Fruit fly (Drosophila melanogaster) whole organism, embryonic: Measurements from ENCODE around the gene CG10182.

Source experiments
- Atf6 ChIP-seq: fragments of 200-800 bp; sonication (Bioruptor generic); IDR thresholded peaks from 2 replicates; pipeline ENCODE4 v1.3.6; 2022; ENCODE audit warnings: missing biosample characterization, missing genetic modification characterization
- CG11085 ChIP-seq: fragments of 200-800 bp; sonication (Bioruptor generic); IDR thresholded peaks from 2 replicates; pipeline ENCODE4 v1.3.6; 2022; ENCODE audit warnings: missing biosample characterization, missing genetic modification characterization
- CG11398 ChIP-seq: fragments of 200-800 bp; sonication (Bioruptor generic); optimal IDR thresholded peaks from 2 replicates; lab custom pipeline; 2016; ENCODE audit warnings: missing biosample characterization, missing genetic modification characterization
- CG12744 ChIP-seq: fragments of 200-800 bp; sonication (Bioruptor generic); optimal IDR thresholded peaks from 2 replicates; lab custom pipeline; 2016; ENCODE audit warnings: missing biosample characterization, missing genetic modification characterization
- CG14710 ChIP-seq: fragments of 200-800 bp; sonication (Bioruptor generic); optimal IDR thresholded peaks from 3 replicates; lab custom pipeline; 2019; ENCODE audit warnings: missing biosample characterization, mild to moderate bottlenecking, missing genetic modification characterization, moderate library complexity
- CG17328 ChIP-seq: fragments of 200-800 bp; sonication (Bioruptor generic); IDR thresholded peaks from 2 replicates; pipeline ENCODE4 v1.3.6; 2022; ENCODE audit warnings: missing biosample characterization, missing genetic modification characterization
- CG18476 ChIP-seq: fragments of 200-800 bp; sonication (Bioruptor generic); optimal IDR thresholded peaks from 2 replicates; lab custom pipeline; 2016; ENCODE audit warnings: missing biosample characterization, mild to moderate bottlenecking, missing genetic modification characterization
- CG2889 ChIP-seq: fragments of 200-800 bp; sonication (Bioruptor generic); IDR thresholded peaks from 3 replicates; pipeline ENCODE4 v1.3.6; 2022; ENCODE audit warnings: missing biosample characterization, missing genetic modification characterization
- CG33557 ChIP-seq: fragments of 200-800 bp; sonication (Bioruptor generic); optimal IDR thresholded peaks from 2 replicates; lab custom pipeline; 2019; ENCODE audit warnings: missing biosample characterization, mild to moderate bottlenecking, missing genetic modification characterization, moderate library complexity
- CG3838 ChIP-seq: fragments of 200-800 bp; sonication (Bioruptor generic); optimal IDR thresholded peaks from 3 replicates; lab custom pipeline; 2016; ENCODE audit warnings: missing biosample characterization, missing genetic modification characterization
- CG3995 ChIP-seq: fragments of 200-800 bp; sonication (Bioruptor generic); optimal IDR thresholded peaks from 3 replicates; lab custom pipeline; 2016; ENCODE audit warnings: missing biosample characterization, missing genetic modification characterization
- CG4360 ChIP-seq: fragments of 200-800 bp; sonication (Bioruptor generic); IDR thresholded peaks from 2 replicates; pipeline ENCODE4 v1.3.6; 2022; ENCODE audit warnings: missing biosample characterization, missing genetic modification characterization
- CG43689 ChIP-seq: fragments of 200-800 bp; sonication (Bioruptor generic); IDR thresholded peaks from 2 replicates; pipeline ENCODE4 v1.3.6; 2022; ENCODE audit warnings: missing biosample characterization, missing genetic modification characterization
- CG4820 ChIP-seq: fragments of 200-800 bp; sonication (Bioruptor generic); optimal IDR thresholded peaks from 3 replicates; lab custom pipeline; 2016; ENCODE audit warnings: missing biosample characterization, missing genetic modification characterization
- CG6272 ChIP-seq: fragments of 200-800 bp; sonication (Bioruptor generic); IDR thresholded peaks from 2 replicates; pipeline ENCODE4 v1.3.6; 2022; ENCODE audit warnings: missing biosample characterization, missing genetic modification characterization
- CG6854 ChIP-seq: fragments of 200-800 bp; sonication (Bioruptor generic); optimal IDR thresholded peaks from 3 replicates; lab custom pipeline; 2017; ENCODE audit warnings: missing biosample characterization, mild to moderate bottlenecking, missing genetic modification characterization
- CG9797 ChIP-seq: fragments of 200-800 bp; sonication (Bioruptor generic); optimal IDR thresholded peaks from 3 replicates; lab custom pipeline; 2018; ENCODE audit warnings: missing biosample characterization, mild to moderate bottlenecking, missing genetic modification characterization
- Dip2 ChIP-seq: fragments of 200-800 bp; sonication (Bioruptor generic); IDR thresholded peaks from 2 replicates; pipeline ENCODE4 v1.3.6; 2022; ENCODE audit warnings: missing biosample characterization, missing genetic modification characterization
- Doc2 ChIP-seq: fragments of 200-800 bp; sonication (Bioruptor generic); IDR thresholded peaks from 2 replicates; pipeline ENCODE4 v1.3.6; 2022; ENCODE audit warnings: missing biosample characterization, missing genetic modification characterization
- Fer2 ChIP-seq: fragments of 200-800 bp; sonication (Bioruptor generic); optimal IDR thresholded peaks from 2 replicates; lab custom pipeline; 2018; ENCODE audit warnings: missing biosample characterization, mild to moderate bottlenecking, missing genetic modification characterization, moderate library complexity
- HLHmδ ChIP-seq: fragments of 200-800 bp; sonication (Bioruptor generic); optimal IDR thresholded peaks from 2 replicates; lab custom pipeline; 2018; ENCODE audit warnings: missing biosample characterization, mild to moderate bottlenecking, missing genetic modification characterization, moderate library complexity
- Hr51 ChIP-seq, 2 experiments: fragments of 200-800 bp; sonication (Bioruptor generic); optimal IDR thresholded peaks; 2 replicates in 1 of 2; 3 replicates in 1 of 2; lab custom pipeline; 2016 to 2018; ENCODE audit warnings: missing biosample characterization in 2 of 2, missing genetic modification characterization in 2 of 2, mild to moderate bottlenecking in 1 of 2, moderate library complexity in 1 of 2
- Hsf ChIP-seq: fragments of 200-800 bp; sonication (Bioruptor generic); optimal IDR thresholded peaks from 3 replicates; lab custom pipeline; 2016; ENCODE audit warnings: missing biosample characterization, missing genetic modification characterization
- Jarid2 ChIP-seq: fragments of 200-800 bp; sonication (Bioruptor generic); optimal IDR thresholded peaks from 3 replicates; lab custom pipeline; 2017; ENCODE audit warnings: mild to moderate bottlenecking, missing biosample characterization, missing genetic modification reagents, missing genetic modification characterization
- Lpt ChIP-seq: fragments of >200 bp; optimal IDR thresholded peaks from 2 replicates; lab custom pipeline; 2018; ENCODE audit warnings: missing biosample characterization, missing genetic modification characterization
- Neu2 ChIP-seq: fragments of 200-800 bp; sonication (Bioruptor generic); optimal IDR thresholded peaks from 3 replicates; lab custom pipeline; 2016; ENCODE audit warnings: missing biosample characterization, missing genetic modification characterization, borderline replicate concordance
- Opbp ChIP-seq: fragments of 200-800 bp; sonication (Bioruptor generic); IDR thresholded peaks from 3 replicates; pipeline ENCODE4 v1.3.6; 2022; ENCODE audit warnings: missing biosample characterization, missing genetic modification characterization; ENCODE audit not compliant: partially characterized antibody
- Pdp1 ChIP-seq, 2 experiments: fragments of 200-800 bp; sonication (Bioruptor generic); optimal IDR thresholded peaks; 3 replicates each; lab custom pipeline; 2016; ENCODE audit warnings: missing biosample characterization in 2 of 2, missing genetic modification characterization in 2 of 2, mild to moderate bottlenecking in 1 of 2, moderate library complexity in 1 of 2
- Ravus ChIP-seq: fragments of 200-800 bp; sonication (Bioruptor generic); IDR thresholded peaks from 2 replicates; pipeline ENCODE4 v1.3.6; 2022; ENCODE audit warnings: missing biosample characterization, missing genetic modification characterization
- TFAM ChIP-seq: fragments of 200-800 bp; sonication (Bioruptor generic); optimal IDR thresholded peaks from 2 replicates; lab custom pipeline; 2017; ENCODE audit warnings: missing biosample characterization, missing genetic modification characterization, inconsistent platforms
- Trl ChIP-seq, 3 experiments: fragments of >200 bp in 2 of 3; fragments of 200-800 bp in 1 of 3; sonication (Bioruptor generic) in 1 of 3; optimal IDR thresholded peaks; 2 replicates in 1 of 3; 3 replicates in 2 of 3; lab custom pipeline; 2016 to 2017; ENCODE audit warnings: missing biosample characterization in 1 of 3, missing genetic modification characterization in 1 of 3
- al ChIP-seq: fragments of 200-800 bp; sonication (Bioruptor generic); IDR thresholded peaks from 2 replicates; pipeline ENCODE4 v1.3.6; 2022; ENCODE audit warnings: missing biosample characterization, missing genetic modification characterization
- cato ChIP-seq: fragments of 200-800 bp; sonication (Bioruptor generic); optimal IDR thresholded peaks from 2 replicates; lab custom pipeline; 2016; ENCODE audit warnings: missing biosample characterization, missing genetic modification characterization, borderline replicate concordance
- dati ChIP-seq: fragments of 200-800 bp; sonication (Bioruptor generic); IDR thresholded peaks from 2 replicates; pipeline ENCODE4 v1.3.6; 2022; ENCODE audit warnings: missing biosample characterization, missing genetic modification characterization
- dimm ChIP-seq: fragments of 200-800 bp; sonication (Bioruptor generic); IDR thresholded peaks from 2 replicates; pipeline ENCODE4 v1.3.6; 2022; ENCODE audit warnings: missing biosample characterization, missing genetic modification characterization
- fru ChIP-seq: fragments of >200 bp; optimal IDR thresholded peaks from 2 replicates; lab custom pipeline; 2017
- ftz-f1 ChIP-seq: fragments of 200-800 bp; sonication (Bioruptor generic); optimal IDR thresholded peaks from 2 replicates; lab custom pipeline; 2016; ENCODE audit warnings: missing biosample characterization, missing genetic modification characterization
- ken ChIP-seq: fragments of 200-800 bp; sonication (Bioruptor generic); IDR thresholded peaks from 3 replicates; pipeline ENCODE4 v1.3.6; 2022; ENCODE audit warnings: missing biosample characterization, missing genetic modification characterization
- pita ChIP-seq: fragments of 200-800 bp; sonication (Bioruptor generic); optimal IDR thresholded peaks from 2 replicates; lab custom pipeline; 2017; ENCODE audit warnings: missing biosample characterization, mild to moderate bottlenecking, missing genetic modification characterization
- psq ChIP-seq: fragments of 200-800 bp; sonication (Bioruptor generic); optimal IDR thresholded peaks from 2 replicates; lab custom pipeline; 2017; ENCODE audit warnings: missing biosample characterization, missing genetic modification characterization
- pum ChIP-seq: fragments of 200-800 bp; sonication (Bioruptor generic); optimal IDR thresholded peaks from 2 replicates; lab custom pipeline; 2016; ENCODE audit warnings: missing biosample characterization, missing genetic modification characterization
- repo ChIP-seq: fragments of 200-800 bp; sonication (Bioruptor generic); optimal IDR thresholded peaks from 2 replicates; lab custom pipeline; 2016; ENCODE audit warnings: missing biosample characterization, missing genetic modification characterization
- sens ChIP-seq: fragments of 200-800 bp; sonication (Bioruptor generic); peaks from one replicate; lab custom pipeline; 2016; ENCODE audit warnings: missing biosample characterization, missing genetic modification characterization
- shn ChIP-seq: fragments of 200-800 bp; sonication (Bioruptor generic); optimal IDR thresholded peaks from 3 replicates; lab custom pipeline; 2016; ENCODE audit warnings: missing biosample characterization, missing genetic modification characterization
- sisA ChIP-seq: fragments of 200-800 bp; sonication (Bioruptor generic); IDR thresholded peaks from 2 replicates; pipeline ENCODE4 v1.3.6; 2022; ENCODE audit warnings: missing biosample characterization, missing genetic modification characterization
- slbo ChIP-seq: fragments of 200-800 bp; sonication (Bioruptor generic); IDR thresholded peaks from 2 replicates; pipeline ENCODE4 v1.3.6; 2022; ENCODE audit warnings: missing biosample characterization, missing genetic modification characterization
- ssp ChIP-seq: fragments of 200-800 bp; sonication (Bioruptor generic); IDR thresholded peaks from 2 replicates; pipeline ENCODE4 v1.3.6; 2022; ENCODE audit warnings: missing biosample characterization, missing genetic modification characterization
- tgo ChIP-seq: fragments of 200-800 bp; sonication (Bioruptor generic); IDR thresholded peaks from 3 replicates; pipeline ENCODE4 v1.3.6; 2022; ENCODE audit warnings: missing biosample characterization, missing genetic modification characterization
- unc-4 ChIP-seq: fragments of 200-800 bp; sonication (Bioruptor generic); IDR thresholded peaks from 2 replicates; pipeline ENCODE4 v1.3.6; 2022; ENCODE audit warnings: missing biosample characterization, missing genetic modification characterization; ENCODE audit not compliant: partially characterized antibody
- wdn ChIP-seq: fragments of 200-800 bp; sonication (Bioruptor generic); IDR thresholded peaks from 2 replicates; pipeline ENCODE4 v1.3.6; 2022; ENCODE audit warnings: missing biosample characterization, missing genetic modification characterization
- zfh1 ChIP-seq: fragments of 200-800 bp; sonication (Bioruptor generic); IDR thresholded peaks from 3 replicates; pipeline ENCODE4 v1.3.6; 2022; ENCODE audit warnings: missing biosample characterization, missing genetic modification characterization
- zfh2 ChIP-seq: fragments of 200-800 bp; sonication (Bioruptor generic); optimal IDR thresholded peaks from 2 replicates; lab custom pipeline; 2016; ENCODE audit warnings: missing biosample characterization, missing genetic modification characterization

CG10182 gene

DNA sequence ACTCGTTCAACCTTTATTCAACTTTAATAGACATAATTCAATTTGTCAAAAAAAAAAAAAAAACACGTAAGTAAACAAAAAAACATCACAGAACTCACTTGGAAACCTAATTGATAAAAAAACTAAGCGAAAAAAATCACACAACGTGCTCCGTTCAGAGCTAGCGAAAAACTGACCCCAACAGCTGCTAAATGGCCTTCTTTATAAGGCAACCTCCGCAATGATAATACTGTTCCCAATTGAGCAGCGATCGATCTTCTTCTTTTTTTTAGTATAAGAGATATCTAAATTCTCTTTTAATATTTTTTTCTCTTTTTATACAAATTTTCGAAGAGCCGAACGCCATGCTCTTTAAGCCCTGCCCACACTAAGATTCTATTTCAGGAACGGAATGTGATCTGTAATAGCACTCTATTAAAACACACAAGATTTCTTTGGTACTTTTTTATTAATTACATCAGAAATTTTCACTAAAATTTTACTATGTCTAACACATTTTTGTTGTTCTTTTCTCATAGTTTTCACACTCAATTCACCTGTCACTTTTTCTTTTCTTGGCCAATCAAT is 15.8 kb upstream of the CG10182 start, which contains the start of gene CG10184 (continued):
- TF ChIP-seq pum: no peak
- peak; percentile 33 for TF ChIP-seq CG3995
- no peak for TF ChIP-seq CG18476 (GFP tag; lab: Kevin White, UChicago)
- no peak for TF ChIP-seq sisA
- TF ChIP-seq Lpt: no peak
- no peak for TF ChIP-seq psq (GFP tag; lab: Kevin White, UChicago)
- peak; percentile 56 for TF ChIP-seq sens (GFP tag; lab: Kevin White, UChicago)
- TF ChIP-seq dati (GFP tag; lab: Robert Waterston, UW): no peak
- TF ChIP-seq CG12744 (GFP tag; lab: Kevin White, UChicago): no peak
- no peak for TF ChIP-seq Fer2 (tag; lab: Kevin White, UChicago)
- TF ChIP-seq Dip2 (GFP tag; lab: Robert Waterston, UW): no peak
- no peak for TF ChIP-seq Hsf (GFP tag; lab: Kevin White, UChicago)
- no peak for TF ChIP-seq CG11398 (GFP tag; lab: Kevin White, UChicago)
- no peak for TF ChIP-seq CG4360
- no peak for TF ChIP-seq CG14710 (tag; lab: Kevin White, UChicago)
- no peak for TF ChIP-seq CG4820 (GFP tag; lab: Kevin White, UChicago)
- TF ChIP-seq zfh2 (GFP tag; lab: Kevin White, UChicago): no peak
- no peak for TF ChIP-seq unc-4
- no peak for TF ChIP-seq CG43689 (GFP tag; lab: Robert Waterston, UW)
- no peak for TF ChIP-seq shn (GFP tag; lab: Kevin White, UChicago)
- TF ChIP-seq Neu2 (GFP tag; lab: Kevin White, UChicago): no peak
- no peak for TF ChIP-seq tgo (GFP tag; lab: Robert Waterston, UW)
- TF ChIP-seq CG11085 (GFP tag; lab: Robert Waterston, UW): no peak
- no peak for TF ChIP-seq ken (GFP tag; lab: Robert Waterston, UW)
- TF ChIP-seq TFAM: no peak
- no peak for TF ChIP-seq CG6272 (GFP tag; lab: Robert Waterston, UW)
- TF ChIP-seq Ravus (GFP tag; lab: Robert Waterston, UW): no peak
- TF ChIP-seq CG9797: no peak
- TF ChIP-seq CG2889: no peak
- no peak for TF ChIP-seq dimm (GFP tag; lab: Robert Waterston, UW)
- TF ChIP-seq Pdp1 (GFP tag; optimal IDR thresholded peaks at IDR 0.05; lab: Kevin White, UChicago): peak in 1 of 2 experiments; percentile 49
- TF ChIP-seq fru (lab: Kevin White, UChicago): no peak
- TF ChIP-seq CG3838 (GFP tag; lab: Kevin White, UChicago): no peak
- no peak for TF ChIP-seq pita (GFP tag; lab: Kevin White, UChicago)
- no peak for TF ChIP-seq CG33557
- TF ChIP-seq al (GFP tag; lab: Robert Waterston, UW): no peak
- no peak for TF ChIP-seq ssp (GFP tag; lab: Robert Waterston, UW)
- peak; percentile 49 for TF ChIP-seq Jarid2 (GFP tag; lab: Kevin White, UChicago)
- no peak for TF ChIP-seq CG17328 (GFP tag; lab: Robert Waterston, UW)
- no peak for TF ChIP-seq zfh1 (GFP tag; lab: Robert Waterston, UW)
- no peak for TF ChIP-seq cato (GFP tag; lab: Kevin White, UChicago)
- no peak for TF ChIP-seq slbo (GFP tag; lab: Robert Waterston, UW)
- no peak for TF ChIP-seq Doc2 (GFP tag; lab: Robert Waterston, UW)
- TF ChIP-seq CG6854 (GFP tag; lab: Kevin White, UChicago): no peak
- TF ChIP-seq ftz-f1: peak; percentile 6
- no peak for TF ChIP-seq Opbp (GFP tag; lab: Robert Waterston, UW)
- no peak for TF ChIP-seq wdn
- TF ChIP-seq Trl (optimal IDR thresholded peaks at IDR 0.05; lab: Kevin White, UChicago): peak; percentile 29 to 33
- TF ChIP-seq Trl (GFP tag; optimal IDR thresholded peaks at IDR 0.05; lab: Kevin White, UChicago): no peak
- TF ChIP-seq HLHmδ (GFP tag; lab: Kevin White, UChicago): no peak
- no peak for TF ChIP-seq Atf6 (GFP tag; lab: Robert Waterston, UW)
- TF ChIP-seq repo (GFP tag; lab: Kevin White, UChicago): no peak
- no peak for TF ChIP-seq Hr51 (GFP tag; optimal IDR thresholded peaks at IDR 0.05; lab: Kevin White, UChicago)
